Worm (Caenorhabditis elegans) whole organism, L1 larva: ENCODE data around the gene F21C10.10.

Source experiments
- C34B4.2 ChIP-seq: sonication (generic microtip); optimal IDR thresholded peaks from 2 replicates; lab custom pipeline; 2017; ENCODE audit warnings: mild to moderate bottlenecking, missing genetic modification characterization, missing compliant biosample characterization
- ama-1 ChIP-seq: fragments of 150-350 bp; optimal IDR thresholded peaks from 2 replicates; lab custom pipeline; 2014
- blmp-1 ChIP-seq: fragments of 150-350 bp; optimal IDR thresholded peaks from 2 replicates; lab custom pipeline; 2014; ENCODE audit warnings: missing biosample characterization, missing genetic modification characterization
- ceh-82 ChIP-seq, 3 experiments: fragments of 150-350 bp in 1 of 3; sonication (generic microtip) in 2 of 3; optimal IDR thresholded peaks; 2 replicates each; lab custom pipeline; 2014 to 2017; ENCODE audit warnings: missing biosample characterization in 3 of 3, missing genetic modification characterization in 3 of 3
- ceh-88 ChIP-seq: fragments of 200-800 bp; sonication (Bioruptor generic); IDR thresholded peaks from 2 replicates; pipeline ENCODE4 v1.3.6; 2022; ENCODE audit warnings: missing genetic modification characterization, missing compliant biosample characterization
- ceh-90 ChIP-seq: sonication (generic microtip); optimal IDR thresholded peaks from 2 replicates; lab custom pipeline; 2016; ENCODE audit warnings: missing genetic modification characterization, missing compliant biosample characterization
- ces-1 ChIP-seq: fragments of 150-350 bp; optimal IDR thresholded peaks from 2 replicates; lab custom pipeline; 2014; ENCODE audit warnings: missing biosample characterization, missing genetic modification reagents, missing genetic modification characterization
- dsc-1 ChIP-seq: sonication (generic microtip); optimal IDR thresholded peaks from 2 replicates; lab custom pipeline; 2016; ENCODE audit warnings: mild to moderate bottlenecking, missing genetic modification characterization, missing compliant biosample characterization
- efl-1 ChIP-seq, 4 experiments: fragments of 150-350 bp; optimal IDR thresholded peaks in 3 of 4; peaks in 1 of 4; 1 replicate in 1 of 4; 2 replicates in 3 of 4; lab custom pipeline; 2014; ENCODE audit warnings: missing biosample characterization in 2 of 4, missing genetic modification characterization in 2 of 4, missing genetic modification reagents in 2 of 4
- egl-13 ChIP-seq: sonication (generic microtip); optimal IDR thresholded peaks from 2 replicates; lab custom pipeline; 2016; ENCODE audit warnings: missing genotype, missing genetic modification reagents, missing genetic modification characterization, missing compliant biosample characterization
- elt-2 ChIP-seq: sonication (generic microtip); optimal IDR thresholded peaks from 2 replicates; lab custom pipeline; 2016; ENCODE audit warnings: missing genetic modification characterization, mild to moderate bottlenecking, inconsistent platforms, missing compliant biosample characterization, missing genetic modification reagents
- elt-3 ChIP-seq, 6 experiments: fragments of 150-350 bp in 1 of 6; sonication (generic microtip); optimal IDR thresholded peaks; 2 replicates each; lab custom pipeline; 2017 to 2018; ENCODE audit warnings: missing biosample characterization in 6 of 6, missing genetic modification characterization in 6 of 6, inconsistent platforms in 1 of 6
- fkh-10 ChIP-seq: sonication (generic microtip); optimal IDR thresholded peaks from 2 replicates; lab custom pipeline; 2017; ENCODE audit warnings: missing biosample characterization, missing genetic modification reagents, missing genetic modification characterization
- fkh-8 ChIP-seq: sonication (generic microtip); optimal IDR thresholded peaks from 2 replicates; lab custom pipeline; 2016; ENCODE audit warnings: mild to moderate bottlenecking, missing genetic modification characterization, missing compliant biosample characterization
- hpl-2 ChIP-seq: fragments of 150-350 bp; optimal IDR thresholded peaks from 2 replicates; lab custom pipeline; 2014; ENCODE audit warnings: missing biosample characterization, missing genetic modification reagents, missing genetic modification characterization
- isw-1 ChIP-seq: fragments of 200-800 bp; sonication (Bioruptor generic); IDR thresholded peaks from 2 replicates; pipeline ENCODE4 v1.3.6; 2022; ENCODE audit warnings: missing genetic modification characterization, missing compliant biosample characterization
- jun-1 ChIP-seq: fragments of 150-350 bp; optimal IDR thresholded peaks from 2 replicates; lab custom pipeline; 2014; ENCODE audit warnings: missing biosample characterization, missing genetic modification reagents, missing genetic modification characterization
- lin-14 ChIP-seq: fragments of 200-800 bp; sonication (Bioruptor generic); optimal IDR thresholded peaks from 2 replicates; lab custom pipeline; 2018; ENCODE audit warnings: mild to moderate bottlenecking, missing genetic modification characterization, moderate library complexity, missing compliant biosample characterization
- lsy-2 ChIP-seq, 2 experiments: fragments of 150-350 bp; optimal IDR thresholded peaks; 2 replicates each; lab custom pipeline; 2014; ENCODE audit warnings: missing biosample characterization in 2 of 2, missing genetic modification characterization in 2 of 2
- mab-9 ChIP-seq: fragments of 200-800 bp; sonication (Bioruptor generic); IDR thresholded peaks from 2 replicates; pipeline ENCODE4 v1.3.6; 2022; ENCODE audit warnings: missing genetic modification reagents, missing genetic modification characterization, missing compliant biosample characterization
- mdl-1 ChIP-seq, 2 experiments: fragments of 150-350 bp; optimal IDR thresholded peaks; 2 replicates each; lab custom pipeline; 2014 to 2017; ENCODE audit warnings: missing biosample characterization in 2 of 2, missing genetic modification characterization in 2 of 2, inconsistent platforms in 1 of 2
- nhr-19 ChIP-seq: fragments of 200-800 bp; sonication (Bioruptor generic); conservative IDR thresholded peaks from 2 replicates; pipeline ENCODE4 v1.3.6; 2022; ENCODE audit warnings: missing genetic modification characterization, missing compliant biosample characterization
- nhr-20 ChIP-seq: sonication (generic microtip); optimal IDR thresholded peaks from 2 replicates; lab custom pipeline; 2016; ENCODE audit warnings: mild to moderate bottlenecking, missing genetic modification characterization, missing compliant biosample characterization
- nhr-47 ChIP-seq: sonication (generic microtip); optimal IDR thresholded peaks from 2 replicates; lab custom pipeline; 2016; ENCODE audit warnings: mild to moderate bottlenecking, missing genetic modification characterization, moderate library complexity, missing compliant biosample characterization
- nhr-71 ChIP-seq: sonication (generic microtip); optimal IDR thresholded peaks from 2 replicates; lab custom pipeline; 2016; ENCODE audit warnings: mild to moderate bottlenecking, missing genetic modification characterization, moderate library complexity, missing compliant biosample characterization
- nhr-77 ChIP-seq: fragments of 150-350 bp; optimal IDR thresholded peaks from 2 replicates; lab custom pipeline; 2014; ENCODE audit warnings: missing biosample characterization, missing genetic modification characterization
- nhr-84 ChIP-seq: sonication (generic microtip); optimal IDR thresholded peaks from 2 replicates; lab custom pipeline; 2017; ENCODE audit warnings: missing biosample characterization, missing genetic modification characterization
- nhr-85 ChIP-seq: sonication (generic microtip); peaks from one replicate; lab custom pipeline; 2016; ENCODE audit warnings: missing genetic modification characterization, inconsistent platforms, missing compliant biosample characterization
- nhr-90 ChIP-seq: sonication (generic microtip); optimal IDR thresholded peaks from 2 replicates; lab custom pipeline; 2016; ENCODE audit warnings: mild to moderate bottlenecking, missing genetic modification characterization, missing compliant biosample characterization; ENCODE audit not compliant: poor library complexity
- pag-3 ChIP-seq: sonication (generic microtip); optimal IDR thresholded peaks from 2 replicates; lab custom pipeline; 2017; ENCODE audit warnings: missing genetic modification characterization, mild to moderate bottlenecking, missing compliant biosample characterization, antibody characterized with exemption, borderline replicate concordance; ENCODE audit not compliant: insufficient read depth
- pax-3 ChIP-seq: fragments of 200-800 bp; sonication (Bioruptor generic); optimal IDR thresholded peaks from 2 replicates; lab custom pipeline; 2018; ENCODE audit warnings: mild to moderate bottlenecking, missing genetic modification characterization, moderate library complexity, missing compliant biosample characterization
- rnt-1 ChIP-seq: sonication (generic microtip); optimal IDR thresholded peaks from 2 replicates; lab custom pipeline; 2016; ENCODE audit warnings: mild to moderate bottlenecking, missing genetic modification characterization, moderate library complexity, missing compliant biosample characterization
- skn-1 ChIP-seq: fragments of 150-350 bp; optimal IDR thresholded peaks from 2 replicates; lab custom pipeline; 2014; ENCODE audit warnings: missing biosample characterization, missing genetic modification characterization
- snpc-4 ChIP-seq: fragments of 150-350 bp; optimal IDR thresholded peaks from 2 replicates; lab custom pipeline; 2014; ENCODE audit warnings: missing biosample characterization, missing genetic modification characterization
- sptf-1 ChIP-seq: fragments of 150-350 bp; optimal IDR thresholded peaks from 2 replicates; lab custom pipeline; 2014; ENCODE audit warnings: missing biosample characterization, missing genetic modification characterization
- tbx-2 ChIP-seq: sonication (generic microtip); optimal IDR thresholded peaks from 2 replicates; lab custom pipeline; 2016; ENCODE audit warnings: missing genetic modification characterization, missing compliant biosample characterization
- unc-30 ChIP-seq: sonication (generic microtip); optimal IDR thresholded peaks from 2 replicates; lab custom pipeline; 2017; ENCODE audit warnings: missing biosample characterization, missing genetic modification characterization
- unc-62 ChIP-seq: fragments of 150-350 bp; optimal IDR thresholded peaks from 2 replicates; lab custom pipeline; 2014; ENCODE audit warnings: missing biosample characterization, missing genetic modification reagents, missing genetic modification characterization
- unc-86 ChIP-seq: sonication (generic microtip); optimal IDR thresholded peaks from 2 replicates; lab custom pipeline; 2016; ENCODE audit warnings: missing genetic modification characterization, missing compliant biosample characterization
- vab-15 ChIP-seq: sonication (generic microtip); optimal IDR thresholded peaks from 2 replicates; lab custom pipeline; 2017; ENCODE audit warnings: missing genotype, mild to moderate bottlenecking, missing genetic modification characterization, missing compliant biosample characterization
- xbp-1 ChIP-seq: sonication (generic microtip); optimal IDR thresholded peaks from 2 replicates; lab custom pipeline; 2016; ENCODE audit warnings: missing genetic modification characterization, missing compliant biosample characterization
- zip-4 ChIP-seq: fragments of 200-800 bp; sonication (Bioruptor generic); optimal IDR thresholded peaks from 2 replicates; lab custom pipeline; 2018; ENCODE audit warnings: mild to moderate bottlenecking, missing genetic modification characterization, moderate library complexity, missing compliant biosample characterization

F21C10.10 gene

ce11 chrV:9137618-9138017 lies 41.6 kb downstream of the F21C10.10 start, which contains the start of gene pitr-2:
pitr-2 (minus strand) TSS chrV:9137718.
- TF ChIP-seq nhr-90 (tag; lab: Kevin White, UChicago) = no peak
- TF ChIP-seq xbp-1 (tag; lab: Kevin White, UChicago) = no peak
- TF ChIP-seq nhr-77 = no peak
- TF ChIP-seq isw-1 (GFP tag; lab: Robert Waterston, UW) = no peak
- no peak for TF ChIP-seq unc-62 (GFP tag; lab: Kevin White, UChicago)
- no peak for TF ChIP-seq pax-3 (tag; lab: Kevin White, UChicago)
- TF ChIP-seq hpl-2 (GFP tag; lab: Kevin White, UChicago) = no peak
- TF ChIP-seq ceh-90 (tag; lab: Kevin White, UChicago) = no peak
- TF ChIP-seq ceh-88 (GFP tag; lab: Robert Waterston, UW) = no peak
- no peak for TF ChIP-seq ceh-82 (tag; optimal IDR thresholded peaks at IDR 0.05; lab: Kevin White, UChicago)
- TF ChIP-seq jun-1 (tag; lab: Kevin White, UChicago) = no peak
- no peak for TF ChIP-seq blmp-1
- no peak for TF ChIP-seq lsy-2 (tag; optimal IDR thresholded peaks at IDR 0.05; lab: Kevin White, UChicago)
- TF ChIP-seq pag-3 (tag; lab: Kevin White, UChicago) = no peak

ce11 chrV:9141297-9141696 lies 45.2 kb downstream of the F21C10.10 start, which contains the start of gene pitr-3:
pitr-3 (minus strand) TSS chrV:9141397.
- TF ChIP-seq ama-1 (no peak), unc-30 (no peak), elt-3 (tag; optimal IDR thresholded peaks at IDR 0.05; lab: Kevin White, UChicago) (no peak), rnt-1 (no peak), nhr-71 (tag; lab: Kevin White, UChicago) (no peak), mdl-1 (tag; optimal IDR thresholded peaks at IDR 0.05; lab: Kevin White, UChicago) (no peak), vab-15 (tag; lab: Kevin White, UChicago) (no peak), dsc-1 (tag; lab: Kevin White, UChicago) (no peak), skn-1 (tag; lab: Kevin White, UChicago) (no peak), egl-13 (tag; lab: Kevin White, UChicago) (no peak), ceh-90 (tag; lab: Kevin White, UChicago) (no peak), nhr-84 (tag; lab: Kevin White, UChicago) (no peak), nhr-20 (tag; lab: Kevin White, UChicago) (no peak), C34B4.2 (tag; lab: Kevin White, UChicago) (no peak)

ce11 chrV:9143896-9144295 lies 47.8 kb downstream of the F21C10.10 start:
- no peak for TF ChIP-seq fkh-8
- TF ChIP-seq nhr-77 = no peak
- TF ChIP-seq snpc-4 (tag; lab: Kevin White, UChicago) = no peak
- TF ChIP-seq nhr-85 = peak; percentile 27
- no peak for TF ChIP-seq xbp-1 (tag; lab: Kevin White, UChicago)
- peak; percentile 60 for TF ChIP-seq blmp-1
- TF ChIP-seq zip-4 = no peak
- TF ChIP-seq lin-14 (GFP tag; lab: Kevin White, UChicago) = peak; percentile 19
- TF ChIP-seq nhr-71 (tag; lab: Kevin White, UChicago) = peak; percentile 14
- TF ChIP-seq elt-3 (tag; optimal IDR thresholded peaks at IDR 0.05; lab: Kevin White, UChicago) = peak in 2 of 6 experiments; percentile 15 to 53
- no peak for TF ChIP-seq sptf-1
- no peak for TF ChIP-seq rnt-1
- TF ChIP-seq efl-1 (optimal IDR thresholded peaks at IDR 0.05; lab: Kevin White, UChicago) = no peak
- TF ChIP-seq efl-1 (GFP tag; optimal IDR thresholded peaks at IDR 0.05 in 1 of 2; lab: Kevin White, UChicago) = peak in 1 of 2 experiments; percentile 73
- TF ChIP-seq nhr-20 (tag; lab: Kevin White, UChicago) = peak; percentile 74
- TF ChIP-seq tbx-2 (tag; lab: Kevin White, UChicago) = no peak

- TF ChIP-seq nhr-19 (GFP tag; lab: Robert Waterston, UW) (no peak), jun-1 (tag; lab: Kevin White, UChicago) (no peak), unc-86 (tag; lab: Kevin White, UChicago) (no peak), ces-1 (GFP tag; lab: Kevin White, UChicago) (no peak), nhr-85 (peak; percentile 23), efl-1 (optimal IDR thresholded peaks at IDR 0.05; lab: Kevin White, UChicago) (no peak), efl-1 (GFP tag; optimal IDR thresholded peaks at IDR 0.05 in 1 of 2; lab: Kevin White, UChicago) (peak in 1 of 2 experiments; percentile 70), tbx-2 (tag; lab: Kevin White, UChicago) (no peak), elt-2 (tag; lab: Kevin White, UChicago) (peak; percentile 90), fkh-10 (GFP tag; lab: Kevin White, UChicago) (no peak), nhr-47 (no peak), unc-62 (GFP tag; lab: Kevin White, UChicago) (no peak), mab-9 (GFP tag; lab: Robert Waterston, UW) (no peak), C34B4.2 (tag; lab: Kevin White, UChicago) (no peak)
Observed at ce11 chrV:9146196-9146595, 50.1 kb downstream of the F21C10.10 start.
